Worm (Caenorhabditis elegans) whole organism, L4 larva: ENCODE results near the gene srd-42.

Experiments used
- F26F4.8 ChIP-seq: fragments of 200-800 bp; sonication (Bioruptor generic); conservative IDR thresholded peaks from 2 replicates; pipeline ENCODE4 v1.3.6; 2022; ENCODE audit warnings: missing genetic modification characterization, missing compliant biosample characterization
- F37D6.2 ChIP-seq: sonication (generic microtip); optimal IDR thresholded peaks from 2 replicates; lab custom pipeline; 2016; ENCODE audit warnings: mild to moderate bottlenecking, missing genetic modification characterization, missing compliant biosample characterization
- F44E2.7 ChIP-seq: fragments of 200-800 bp; sonication (Bioruptor generic); IDR thresholded peaks from 2 replicates; pipeline ENCODE4 v2.1.2; 2022; ENCODE audit warnings: missing genetic modification characterization, missing compliant biosample characterization
- R02D3.7 ChIP-seq: fragments of 150-350 bp; sonication (generic microtip); optimal IDR thresholded peaks from 3 replicates; lab custom pipeline; 2014; ENCODE audit warnings: missing biosample characterization, missing genetic modification characterization
- Y105C5A.15 ChIP-seq: fragments of 200-800 bp; sonication (Bioruptor generic); IDR thresholded peaks from 2 replicates; pipeline ENCODE4 v1.3.6; 2022; ENCODE audit warnings: missing genetic modification characterization, missing compliant biosample characterization
- ZK546.5 ChIP-seq, 2 experiments: sonication (generic microtip); optimal IDR thresholded peaks; 2 replicates each; lab custom pipeline; 2017; ENCODE audit warnings: missing biosample characterization in 2 of 2, missing genetic modification characterization in 2 of 2
- aly-2 ChIP-seq: sonication (generic microtip); optimal IDR thresholded peaks from 2 replicates; lab custom pipeline; 2018; ENCODE audit warnings: missing biosample characterization, missing genetic modification characterization
- attf-4 ChIP-seq: sonication (generic microtip); optimal IDR thresholded peaks from 3 replicates; lab custom pipeline; 2017; ENCODE audit warnings: missing biosample characterization, missing genetic modification characterization
- ceh-20 ChIP-seq: fragments of 200-800 bp; sonication (Bioruptor generic); IDR thresholded peaks from 2 replicates; pipeline ENCODE4 v1.3.6; 2022; ENCODE audit warnings: missing genetic modification reagents, missing genetic modification characterization, missing compliant biosample characterization
- ceh-32 ChIP-seq: sonication (generic microtip); optimal IDR thresholded peaks from 2 replicates; lab custom pipeline; 2016; ENCODE audit warnings: mild to moderate bottlenecking, missing genetic modification characterization, missing compliant biosample characterization; ENCODE audit not compliant: poor library complexity
- ctbp-1 ChIP-seq: fragments of 200-800 bp; sonication (Bioruptor generic); IDR thresholded peaks from 2 replicates; pipeline ENCODE4 v1.3.6; 2022; ENCODE audit warnings: missing genetic modification reagents, missing genetic modification characterization, missing compliant biosample characterization
- daf-16 ChIP-seq, 3 experiments: sonication (generic microtip); optimal IDR thresholded peaks; 2 replicates each; lab custom pipeline; 2016 to 2017; ENCODE audit warnings: missing genetic modification characterization in 3 of 3, missing genetic modification reagents in 3 of 3, mild to moderate bottlenecking in 2 of 3, missing compliant biosample characterization in 2 of 3, missing biosample characterization in 1 of 3, moderate library complexity in 1 of 3
- daf-19 ChIP-seq: fragments of 200-800 bp; sonication (Bioruptor generic); conservative IDR thresholded peaks from 2 replicates; pipeline ENCODE4 v1.3.6; 2022; ENCODE audit warnings: missing genetic modification characterization, missing compliant biosample characterization
- dmd-6 ChIP-seq: fragments of 200-800 bp; sonication (Bioruptor generic); IDR thresholded peaks from 2 replicates; pipeline ENCODE4 v1.3.6; 2022; ENCODE audit warnings: missing genetic modification reagents, missing genetic modification characterization, missing compliant biosample characterization
- dmd-8 ChIP-seq: fragments of 200-800 bp; sonication (Bioruptor generic); IDR thresholded peaks from 2 replicates; pipeline ENCODE4 v1.3.6; 2022; ENCODE audit warnings: missing genetic modification characterization, missing compliant biosample characterization
- duxl-1 ChIP-seq: sonication (generic microtip); optimal IDR thresholded peaks from 2 replicates; lab custom pipeline; 2016; ENCODE audit warnings: mild to moderate bottlenecking, missing genetic modification characterization, moderate library complexity, missing compliant biosample characterization; ENCODE audit not compliant: poor library complexity
- dve-1 ChIP-seq: sonication (generic microtip); optimal IDR thresholded peaks from 2 replicates; lab custom pipeline; 2017; ENCODE audit warnings: antibody characterized with exemption, mild to moderate bottlenecking, missing genetic modification characterization, missing compliant biosample characterization; ENCODE audit not compliant: insufficient read depth
- fkh-10 ChIP-seq: fragments of 150-350 bp; optimal IDR thresholded peaks from 2 replicates; lab custom pipeline; 2014; ENCODE audit warnings: missing biosample characterization, missing genetic modification reagents, missing genetic modification characterization
- hif-1 ChIP-seq, 2 experiments: sonication (generic microtip); optimal IDR thresholded peaks; 2 replicates each; lab custom pipeline; 2016 to 2017; ENCODE audit warnings: missing compliant biosample characterization in 2 of 2, missing genetic modification characterization in 2 of 2, missing genetic modification reagents in 2 of 2, missing genotype in 2 of 2, mild to moderate bottlenecking in 1 of 2
- lim-7 ChIP-seq: fragments of 200-800 bp; sonication (Bioruptor generic); IDR thresholded peaks from 2 replicates; pipeline ENCODE4 v1.3.6; 2022; ENCODE audit warnings: missing genetic modification characterization, missing compliant biosample characterization
- lin-13 ChIP-seq: fragments of 150-350 bp; optimal IDR thresholded peaks from 2 replicates; lab custom pipeline; 2014; ENCODE audit warnings: missing biosample characterization, missing genetic modification reagents, missing genetic modification characterization
- lin-15B ChIP-seq: fragments of 150-350 bp; sonication (generic microtip); optimal IDR thresholded peaks from 3 replicates; lab custom pipeline; 2014; ENCODE audit warnings: missing biosample characterization, missing genetic modification characterization
- lin-29 ChIP-seq: fragments of 200-800 bp; sonication (Bioruptor generic); IDR thresholded peaks from 2 replicates; pipeline ENCODE4 v1.3.6; 2022; ENCODE audit warnings: missing genetic modification reagents, missing genetic modification characterization, missing compliant biosample characterization
- madf-9 ChIP-seq: fragments of 200-800 bp; sonication (Bioruptor generic); conservative IDR thresholded peaks from 2 replicates; pipeline ENCODE4 v1.3.6; 2022; ENCODE audit warnings: missing genetic modification reagents, missing genetic modification characterization, missing compliant biosample characterization
- mdt-29 ChIP-seq: fragments of 200-800 bp; sonication (Bioruptor generic); IDR thresholded peaks from 2 replicates; pipeline ENCODE4 v1.3.6; 2022; ENCODE audit warnings: missing genetic modification reagents, missing genetic modification characterization, missing compliant biosample characterization
- mxl-3 ChIP-seq: fragments of 200-800 bp; sonication (Bioruptor generic); optimal IDR thresholded peaks from 2 replicates; lab custom pipeline; 2018; ENCODE audit warnings: mild to moderate bottlenecking, missing genetic modification characterization, missing compliant biosample characterization
- nhr-10 ChIP-seq: fragments of 150-350 bp; optimal IDR thresholded peaks from 2 replicates; lab custom pipeline; 2014; ENCODE audit warnings: missing biosample characterization, missing genetic modification characterization
- nhr-11 ChIP-seq: fragments of 150-350 bp; optimal IDR thresholded peaks from 2 replicates; lab custom pipeline; 2014; ENCODE audit warnings: missing biosample characterization, missing genetic modification characterization
- nhr-111 ChIP-seq: fragments of 200-800 bp; sonication (Bioruptor generic); optimal IDR thresholded peaks from 2 replicates; lab custom pipeline; 2018; ENCODE audit warnings: mild to moderate bottlenecking, missing genetic modification characterization, missing compliant biosample characterization
- nhr-42 ChIP-seq: fragments of 200-800 bp; sonication (Bioruptor generic); IDR thresholded peaks from 2 replicates; pipeline ENCODE4 v1.3.6; 2022; ENCODE audit warnings: missing genetic modification characterization, missing compliant biosample characterization
- nhr-76 ChIP-seq: fragments of 150-350 bp; optimal IDR thresholded peaks from 2 replicates; lab custom pipeline; 2014; ENCODE audit warnings: missing biosample characterization, missing genetic modification characterization
- nhr-77 ChIP-seq: fragments of 150-350 bp; optimal IDR thresholded peaks from 2 replicates; lab custom pipeline; 2014; ENCODE audit warnings: missing biosample characterization, missing genetic modification characterization
- php-3 ChIP-seq: fragments of 200-800 bp; sonication (Bioruptor generic); IDR thresholded peaks from 2 replicates; pipeline ENCODE4 v1.3.6; 2022; ENCODE audit warnings: missing genetic modification reagents, missing genetic modification characterization, missing compliant biosample characterization
- rbr-2 ChIP-seq: sonication (generic microtip); optimal IDR thresholded peaks from 2 replicates; lab custom pipeline; 2016; ENCODE audit warnings: missing genotype, missing genetic modification characterization, missing compliant biosample characterization
- saeg-2 ChIP-seq: fragments of 200-800 bp; sonication (Bioruptor generic); IDR thresholded peaks from 2 replicates; pipeline ENCODE4 v1.3.6; 2022; ENCODE audit warnings: missing genetic modification reagents, missing genetic modification characterization, missing compliant biosample characterization
- sdz-12 ChIP-seq: fragments of 200-800 bp; sonication (Bioruptor generic); optimal IDR thresholded peaks from 2 replicates; lab custom pipeline; 2018; ENCODE audit warnings: mild to moderate bottlenecking, missing genetic modification characterization, missing compliant biosample characterization
- spr-3 ChIP-seq: fragments of 200-800 bp; sonication (Bioruptor generic); optimal IDR thresholded peaks from 2 replicates; lab custom pipeline; 2018; ENCODE audit warnings: mild to moderate bottlenecking, missing genetic modification characterization, missing compliant biosample characterization
- tag-97 ChIP-seq: fragments of 200-800 bp; sonication (Bioruptor generic); IDR thresholded peaks from 2 replicates; pipeline ENCODE4 v1.3.6; 2022; ENCODE audit warnings: missing genetic modification characterization, missing compliant biosample characterization
- unc-130 ChIP-seq: sonication (generic microtip); optimal IDR thresholded peaks from 2 replicates; lab custom pipeline; 2016; ENCODE audit warnings: missing genetic modification reagents, missing genetic modification characterization, missing compliant biosample characterization
- unc-39 ChIP-seq: sonication (generic microtip); optimal IDR thresholded peaks from 2 replicates; lab custom pipeline; 2017; ENCODE audit warnings: missing biosample characterization, missing genetic modification characterization
- unc-62 ChIP-seq, 3 experiments: fragments of 150-350 bp in 1 of 3; sonication (generic microtip); optimal IDR thresholded peaks in 2 of 3; peaks in 1 of 3; 1 replicate in 1 of 3; 2 replicates in 2 of 3; lab custom pipeline; 2014 to 2017; ENCODE audit warnings: missing biosample characterization in 3 of 3, missing genetic modification characterization in 3 of 3, missing genetic modification reagents in 3 of 3, missing genotype in 1 of 3
- vab-7 ChIP-seq: fragments of 200-800 bp; sonication (Bioruptor generic); IDR thresholded peaks from 2 replicates; pipeline ENCODE4 v1.3.6; 2022; ENCODE audit warnings: missing genetic modification reagents, missing genetic modification characterization, missing compliant biosample characterization
- zfp-3 ChIP-seq: fragments of 200-800 bp; sonication (Bioruptor generic); conservative IDR thresholded peaks from 2 replicates; pipeline ENCODE4 v1.3.6; 2022; ENCODE audit warnings: missing genetic modification reagents, missing genetic modification characterization, missing compliant biosample characterization
- zip-11 ChIP-seq: fragments of 200-800 bp; sonication (Bioruptor generic); IDR thresholded peaks from 2 replicates; pipeline ENCODE4 v1.3.6; 2022; ENCODE audit warnings: missing genetic modification characterization, missing compliant biosample characterization
- ztf-11 ChIP-seq: fragments of 150-350 bp; optimal IDR thresholded peaks from 2 replicates; lab custom pipeline; 2014; ENCODE audit warnings: missing biosample characterization, missing genetic modification characterization

Gene srd-42

ce11 chrX:13264550-13264949, 38.7 kb downstream of the srd-42 start (continued):
- TF ChIP-seq lin-15B (no peak), lin-13 (GFP tag; lab: Kevin White, UChicago) (peak; percentile 55), daf-16 (GFP tag; optimal IDR thresholded peaks at IDR 0.05; lab: Kevin White, UChicago) (peak; percentile 59 to 81), daf-16 (tag; optimal IDR thresholded peaks at IDR 0.05; lab: Kevin White, UChicago) (peak; percentile 44), saeg-2 (GFP tag; lab: Robert Waterston, UW) (peak; percentile 77), dve-1 (tag; lab: Kevin White, UChicago) (peak; percentile 70), zfp-3 (GFP tag; lab: Robert Waterston, UW) (peak; percentile 65; the same call in 1 of the 2 replicates), madf-9 (GFP tag; lab: Robert Waterston, UW) (peak; percentile 90), unc-62 (GFP tag; optimal IDR thresholded peaks at IDR 0.05 in 1 of 2; lab: Kevin White, UChicago) (peak in 1 of 2 experiments; percentile 78), unc-62 (tag; optimal IDR thresholded peaks at IDR 0.05; lab: Kevin White, UChicago) (no peak), hif-1 (tag; optimal IDR thresholded peaks at IDR 0.05; lab: Kevin White, UChicago) (peak; percentile 33 to 51), ctbp-1 (peak; percentile 82), nhr-10 (tag; lab: Kevin White, UChicago) (no peak), ceh-20 (GFP tag; lab: Robert Waterston, UW) (peak; percentile 59; the same call in 1 of the 2 replicates), nhr-77 (tag; lab: Kevin White, UChicago) (peak; percentile 22), nhr-111 (GFP tag; lab: Kevin White, UChicago) (peak; percentile 61), F44E2.7 (GFP tag; lab: Robert Waterston, UW) (peak; percentile 91), rbr-2 (tag; lab: Kevin White, UChicago) (peak; percentile 64), vab-7 (GFP tag; lab: Robert Waterston, UW) (peak; percentile 93), Y105C5A.15 (GFP tag; lab: Robert Waterston, UW) (peak; percentile 62; the same call in 1 of the 2 replicates), mdt-29 (GFP tag; lab: Robert Waterston, UW) (peak; percentile 83), unc-39 (tag; lab: Kevin White, UChicago) (no peak), ZK546.5 (tag; optimal IDR thresholded peaks at IDR 0.05; lab: Kevin White, UChicago) (no peak), sdz-12 (GFP tag; lab: Kevin White, UChicago) (peak; percentile 49), ceh-32 (peak; percentile 45), php-3 (peak; percentile 76), nhr-42 (GFP tag; lab: Robert Waterston, UW) (0 out of 2 replicates have a peak, but pooled peaks have one; percentile 71), lim-7 (GFP tag; lab: Robert Waterston, UW) (peak; percentile 94), nhr-76 (tag; lab: Kevin White, UChicago) (no peak), F26F4.8 (GFP tag; lab: Robert Waterston, UW) (peak; percentile 94), fkh-10 (peak; percentile 63), aly-2 (tag; lab: Kevin White, UChicago) (no peak), spr-3 (GFP tag; lab: Kevin White, UChicago) (peak; percentile 15), F37D6.2 (peak; percentile 59), mxl-3 (GFP tag; lab: Kevin White, UChicago) (peak; percentile 54), attf-4 (tag; lab: Kevin White, UChicago) (no peak), zip-11 (peak; percentile 65; the same call in 1 of the 2 replicates), lin-29 (GFP tag; lab: Robert Waterston, UW) (peak; percentile 74; the same call in 1 of the 2 replicates), unc-130 (peak; percentile 14), dmd-8 (GFP tag; lab: Robert Waterston, UW) (peak; percentile 87), daf-19 (GFP tag; lab: Robert Waterston, UW) (0 out of 2 replicates have a peak, but pooled peaks have one; percentile 31), duxl-1 (tag; lab: Kevin White, UChicago) (peak; percentile 61), nhr-11 (tag; lab: Kevin White, UChicago) (no peak), tag-97 (GFP tag; lab: Robert Waterston, UW) (no peak), dmd-6 (GFP tag; lab: Robert Waterston, UW) (peak; percentile 71), ztf-11 (tag; lab: Kevin White, UChicago) (no peak), R02D3.7 (no peak)
- TF ChIP-seq, all 104 proteins: peak for 66
